Fruit fly (Drosophila melanogaster): ENCODE results near the gene DNAlig3.
A peak's percentile ranks its signal among the peaks of the same experiment; 100 is the strongest.

Gene DNAlig3

dm6 chr3R:12425510-12426309 lies 24.1 kb upstream of the DNAlig3 start, which contains the start of gene Pp1-87B (continued):
- TF ChIP-seq CG2116 (GFP tag; optimal IDR thresholded peaks at IDR 0.05): peak; percentile 66
- no peak for TF ChIP-seq Optix (GFP tag; IDR thresholded peaks at IDR 0.05)
- peak; percentile 70 for TF ChIP-seq BEAF-32 (GFP tag; optimal IDR thresholded peaks at IDR 0.05)
- peak; percentile 72 for TF ChIP-seq nmo (GFP tag; optimal IDR thresholded peaks at IDR 0.05)
- peak; percentile 36 for TF ChIP-seq CG12104 (GFP tag; optimal IDR thresholded peaks at IDR 0.05)
- TF ChIP-seq tll (GFP tag; optimal IDR thresholded peaks at IDR 0.05): peak; percentile 40 to 98
- peak; percentile 10 for TF ChIP-seq CG2712 (tag; optimal IDR thresholded peaks at IDR 0.05)
- peak; percentile 16 for TF ChIP-seq CG10267 (tag; optimal IDR thresholded peaks at IDR 0.05)
- peak; percentile 13 for TF ChIP-seq Hsf (GFP tag; optimal IDR thresholded peaks at IDR 0.05)
- peak; percentile 13 for TF ChIP-seq Camta (GFP tag; optimal IDR thresholded peaks at IDR 0.05)
- TF ChIP-seq CG30431 (GFP tag; optimal IDR thresholded peaks at IDR 0.05): no peak
- TF ChIP-seq YL-1 (GFP tag; optimal IDR thresholded peaks at IDR 0.05): peak; percentile 86
- TF ChIP-seq Tbp (GFP tag; optimal IDR thresholded peaks at IDR 0.05): peak; percentile 21
- peak; percentile 88 to 99 for TF ChIP-seq insv (GFP tag; optimal IDR thresholded peaks at IDR 0.05)
- no peak for TF ChIP-seq CrebB (tag; optimal IDR thresholded peaks at IDR 0.05)
- peak; percentile 31; the same call in 1 of the 3 replicates for TF ChIP-seq CG34422 (GFP tag; IDR thresholded peaks at IDR 0.05)
- TF ChIP-seq jigr1 (GFP tag; IDR thresholded peaks at IDR 0.05): no peak
- TF ChIP-seq bcd (GFP tag; optimal IDR thresholded peaks at IDR 0.05): peak; percentile 15
- peak; percentile 7 for TF ChIP-seq CG2120 (GFP tag; optimal IDR thresholded peaks at IDR 0.05)
- no peak for TF ChIP-seq CG7963 (GFP tag; IDR thresholded peaks at IDR 0.05; ENCODE audit: partially characterized antibody)
- TF ChIP-seq chm (GFP tag; IDR thresholded peaks at IDR 0.05): 0 out of 2 replicates have a peak, but pooled peaks have one; percentile 52
- no peak for TF ChIP-seq unc-4 (GFP tag; IDR thresholded peaks at IDR 0.05; ENCODE audit: partially characterized antibody)
- peak; percentile 8 for TF ChIP-seq CG4424 (GFP tag; optimal IDR thresholded peaks at IDR 0.05)
- TF ChIP-seq CG7786 (GFP tag; optimal IDR thresholded peaks at IDR 0.05): peak; percentile 2
- TF ChIP-seq Ptx1 (GFP tag; IDR thresholded peaks at IDR 0.05): no peak
- TF ChIP-seq CG15696 (tag; optimal IDR thresholded peaks at IDR 0.05): no peak

dm6 chr3R:12423997-12424396 lies 22.4 kb upstream of the DNAlig3 start:
- TF ChIP-seq Med (GFP tag): peak; percentile 30
- no peak for TF ChIP-seq bab2 (GFP tag; optimal IDR thresholded peaks at IDR 0.05)
- no peak for TF ChIP-seq Oaz (GFP tag; IDR thresholded peaks at IDR 0.05)
- no peak for TF ChIP-seq CG8478 (optimal IDR thresholded peaks at IDR 0.05)
- no peak for TF ChIP-seq ro (GFP tag; IDR thresholded peaks at IDR 0.05)
- no peak for TF ChIP-seq CG3281 (GFP tag; optimal IDR thresholded peaks at IDR 0.05)
- no peak for TF ChIP-seq exex (tag; optimal IDR thresholded peaks at IDR 0.05)
- TF ChIP-seq NC2β (GFP tag; optimal IDR thresholded peaks at IDR 0.05): no peak
- no peak for TF ChIP-seq CG43689 (GFP tag; IDR thresholded peaks at IDR 0.05)
- TF ChIP-seq pum (GFP tag; optimal IDR thresholded peaks at IDR 0.05): no peak
- TF ChIP-seq Ets65A (GFP tag): peak; percentile 44
- no peak for TF ChIP-seq CG10979 (tag; optimal IDR thresholded peaks at IDR 0.05)
- TF ChIP-seq CG11723 (GFP tag; optimal IDR thresholded peaks at IDR 0.05): no peak
- TF ChIP-seq zf30C (GFP tag; optimal IDR thresholded peaks at IDR 0.05): no peak
- no peak for TF ChIP-seq psq (GFP tag; optimal IDR thresholded peaks at IDR 0.05)
- TF ChIP-seq zfh2 (GFP tag; optimal IDR thresholded peaks at IDR 0.05): no peak
- TF ChIP-seq YL-1 (GFP tag; optimal IDR thresholded peaks at IDR 0.05): no peak
- no peak for TF ChIP-seq HmgD (GFP tag; optimal IDR thresholded peaks at IDR 0.05)
- no peak for TF ChIP-seq pnt (GFP tag; optimal IDR thresholded peaks at IDR 0.05)
- no peak for TF ChIP-seq Camta (GFP tag; optimal IDR thresholded peaks at IDR 0.05)
- peak; percentile 8; the same call in 1 of the 3 replicates for TF ChIP-seq sr (GFP tag; IDR thresholded peaks at IDR 0.05)
- TF ChIP-seq Lim3 (GFP tag; IDR thresholded peaks at IDR 0.05): no peak
- no peak for TF ChIP-seq fd3F (GFP tag; optimal IDR thresholded peaks at IDR 0.05)
- 0 out of 3 replicates have a peak, but pooled peaks have one; percentile 34 for TF ChIP-seq CG6791 (GFP tag; IDR thresholded peaks at IDR 0.05; ENCODE audit: partially characterized antibody)

All from whole organism, embryonic.